Worm (Caenorhabditis elegans): ENCODE data around the gene F58B4.5.
A peak's percentile ranks its signal among the peaks of the same experiment; 100 is the strongest.

The F58B4.5 gene

DNA sequence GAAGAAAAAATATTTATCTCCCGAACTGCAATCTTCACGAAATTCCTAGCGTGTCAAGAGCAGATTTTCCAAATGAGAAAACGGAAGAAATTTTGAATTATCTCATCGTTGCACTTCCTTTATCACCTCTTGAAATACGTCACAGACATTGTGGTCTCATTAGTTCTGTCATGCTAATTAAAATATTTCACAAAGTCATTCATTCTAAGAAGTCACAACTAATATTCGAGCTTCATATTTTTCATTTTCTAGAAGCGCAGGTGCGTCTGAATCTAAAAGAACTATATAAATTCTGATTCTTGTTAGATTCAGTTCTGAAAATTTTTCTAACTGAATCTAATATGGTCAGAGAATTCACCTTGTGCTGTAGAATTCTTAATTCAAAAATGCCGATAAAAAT is 14.7 kb downstream of the F58B4.5 start:
- no peak for TF ChIP-seq sem-2 (GFP tag; optimal IDR thresholded peaks at IDR 0.05)
- TF ChIP-seq nhr-237 (tag; optimal IDR thresholded peaks at IDR 0.05) = no peak
- no peak for TF ChIP-seq nhr-2 (tag; optimal IDR thresholded peaks at IDR 0.05)
- no peak for TF ChIP-seq ceh-43 (GFP tag; optimal IDR thresholded peaks at IDR 0.05)
- no peak for TF ChIP-seq nhr-76 (tag; optimal IDR thresholded peaks at IDR 0.05)
- TF ChIP-seq snpc-4 (tag; optimal IDR thresholded peaks at IDR 0.05) = no peak
- no peak for TF ChIP-seq unc-120 (tag; optimal IDR thresholded peaks at IDR 0.05; ENCODE audit: poor library complexity, severe bottlenecking)
- TF ChIP-seq ceh-83 (GFP tag; optimal IDR thresholded peaks at IDR 0.05) = no peak
- TF ChIP-seq ztf-11 (tag; optimal IDR thresholded peaks at IDR 0.05) = no peak
- no peak for TF ChIP-seq M03D4.4 (tag; optimal IDR thresholded peaks at IDR 0.05)
- TF ChIP-seq drap-1 (GFP tag; optimal IDR thresholded peaks at IDR 0.05) = no peak
- TF ChIP-seq mep-1 (tag; optimal IDR thresholded peaks at IDR 0.05) = no peak
- no peak for TF ChIP-seq unc-39 (tag; optimal IDR thresholded peaks at IDR 0.05)

DNA sequence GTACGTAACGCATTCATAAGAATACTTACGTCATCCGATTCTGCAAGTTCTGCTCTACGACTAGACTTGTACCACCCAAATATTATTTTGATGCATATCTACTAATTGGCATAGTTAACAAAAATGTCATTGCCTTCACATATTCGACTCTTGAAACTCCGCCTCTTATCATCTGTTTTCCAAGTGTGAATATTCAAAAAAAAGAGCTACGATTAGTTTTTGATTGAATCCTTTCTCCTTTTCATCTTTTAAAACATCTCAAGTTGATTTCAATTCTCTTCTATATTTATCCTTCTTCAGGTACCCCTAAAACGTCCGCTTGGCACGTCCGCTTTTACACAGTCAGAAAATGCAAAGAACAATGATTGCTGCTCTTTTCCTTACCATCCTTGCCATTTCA is 15.4 kb downstream of the F58B4.5 start, which contains the start of gene F17C11.2:
TSS of gene F17C11.2 (plus strand) at position 301 of the 400 bp plus-strand sequence.
- TF ChIP-seq pha-4 (tag; optimal IDR thresholded peaks at IDR 0.05) (no peak), zip-8 (tag; optimal IDR thresholded peaks at IDR 0.05) (no peak), blmp-1 (tag; optimal IDR thresholded peaks at IDR 0.05) (no peak), ces-1 (GFP tag; optimal IDR thresholded peaks at IDR 0.05) (no peak), mls-2 (tag; optimal IDR thresholded peaks at IDR 0.05) (no peak), nhr-28 (tag; optimal IDR thresholded peaks at IDR 0.05) (no peak), bed-3 (GFP tag; optimal IDR thresholded peaks at IDR 0.05) (no peak), ztf-11 (tag; optimal IDR thresholded peaks at IDR 0.05) (no peak), sem-2 (GFP tag; optimal IDR thresholded peaks at IDR 0.05) (no peak), cnd-1 (tag; optimal IDR thresholded peaks at IDR 0.05) (no peak), nhr-12 (tag; optimal IDR thresholded peaks at IDR 0.05) (no peak), M03D4.4 (tag; optimal IDR thresholded peaks at IDR 0.05) (no peak), unc-39 (tag; optimal IDR thresholded peaks at IDR 0.05) (no peak), lsy-2 (tag; optimal IDR thresholded peaks at IDR 0.05) (no peak)

DNA sequence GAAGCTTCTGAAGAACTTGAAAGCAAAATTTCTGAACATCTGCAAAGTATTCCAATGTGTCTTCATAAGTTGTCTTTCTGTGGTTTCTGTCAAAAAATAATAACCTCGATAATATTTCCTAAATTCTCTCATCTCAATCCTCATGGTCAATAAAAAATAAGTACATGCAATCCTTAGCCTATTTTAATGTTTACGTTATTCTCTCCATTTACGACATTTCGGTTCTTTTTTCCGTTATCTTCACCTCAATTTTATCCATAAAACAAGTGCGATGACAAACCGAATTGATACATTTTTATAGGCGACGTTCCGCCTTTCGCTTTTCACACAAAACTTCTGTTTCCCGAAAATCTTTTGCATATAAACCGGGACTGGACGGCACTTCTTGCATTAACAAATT is 17.0 kb downstream of the F58B4.5 start, which contains the start of gene col-153:
TSS of gene col-153 (plus strand) at position 301 of the 400 bp plus-strand sequence.
- TF ChIP-seq snpc-4 (tag; optimal IDR thresholded peaks at IDR 0.05) (no peak), hlh-1 (tag; optimal IDR thresholded peaks at IDR 0.05) (no peak), nhr-237 (tag; optimal IDR thresholded peaks at IDR 0.05) (no peak), ces-1 (GFP tag; optimal IDR thresholded peaks at IDR 0.05) (no peak), nhr-28 (tag; optimal IDR thresholded peaks at IDR 0.05) (no peak), sptf-1 (tag; optimal IDR thresholded peaks at IDR 0.05) (no peak), ham-2 (GFP tag; optimal IDR thresholded peaks at IDR 0.05) (no peak), M03D4.4 (tag; optimal IDR thresholded peaks at IDR 0.05) (no peak), flh-1 (GFP tag; optimal IDR thresholded peaks at IDR 0.05) (no peak), unc-120 (tag; optimal IDR thresholded peaks at IDR 0.05; ENCODE audit: poor library complexity, severe bottlenecking) (no peak), tbx-8 (GFP tag; optimal IDR thresholded peaks at IDR 0.05) (no peak), lin-32 (GFP tag; optimal IDR thresholded peaks at IDR 0.05) (no peak), zip-8 (tag; optimal IDR thresholded peaks at IDR 0.05) (no peak), lin-13 (tag; optimal IDR thresholded peaks at IDR 0.05) (no peak), unc-39 (tag; optimal IDR thresholded peaks at IDR 0.05) (no peak), unc-62 (GFP tag; optimal IDR thresholded peaks at IDR 0.05) (no peak), cnd-1 (tag; optimal IDR thresholded peaks at IDR 0.05) (no peak), nhr-76 (tag; optimal IDR thresholded peaks at IDR 0.05) (no peak), ceh-83 (GFP tag; optimal IDR thresholded peaks at IDR 0.05) (no peak), mls-2 (tag; optimal IDR thresholded peaks at IDR 0.05) (no peak)

DNA sequence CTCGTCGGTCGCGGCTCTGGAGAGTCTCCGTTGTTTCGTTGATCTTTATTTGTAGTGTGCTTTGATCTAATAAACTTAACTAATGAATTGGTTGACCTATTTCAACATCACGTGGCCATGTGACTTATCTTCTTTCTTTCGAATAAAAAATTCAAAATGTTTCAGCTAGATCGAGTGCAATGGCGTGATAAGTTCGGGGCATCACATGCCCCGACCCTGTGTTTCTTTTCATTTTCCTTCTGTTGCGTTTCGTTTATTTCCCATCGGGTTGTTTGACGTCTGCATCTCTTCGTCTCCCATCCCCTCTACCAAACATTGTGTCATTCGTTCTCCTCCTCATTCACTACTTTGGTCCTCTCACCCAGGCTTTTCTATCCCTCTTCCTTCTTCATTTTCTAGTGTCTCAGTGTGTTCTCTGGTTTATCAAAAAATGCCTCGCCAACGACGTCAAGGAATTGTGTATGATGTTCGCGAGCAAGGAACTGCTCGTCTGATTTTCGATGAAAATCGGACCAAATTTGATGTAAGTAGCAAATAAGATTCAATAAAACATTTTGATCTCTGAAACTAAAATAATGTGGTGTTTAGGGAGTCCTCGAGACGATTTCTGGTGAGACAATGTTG is 19.3 kb downstream of the F58B4.5 start, which contains the start of gene F17C11.4:
TSS of gene F17C11.4 (plus strand) at position 206 of the 624 bp plus-strand sequence.
- TF ChIP-seq sptf-1 (tag; optimal IDR thresholded peaks at IDR 0.05) (no peak), unc-120 (tag; optimal IDR thresholded peaks at IDR 0.05; ENCODE audit: poor library complexity, severe bottlenecking) (peak; percentile 14), ces-1 (GFP tag; optimal IDR thresholded peaks at IDR 0.05) (peak; percentile 6)

Measured in whole organism, mixed stage, embryonic.